Worm (Caenorhabditis elegans) whole organism, midembryonic: Measurements from ENCODE around the gene F44F4.15.
"Not testable (repeated sequence)": the region's sequence is repeated elsewhere in the genome, so short reads cannot be mapped to it uniquely, and the experiment has no call there.

Experiments
- T22C8.4 ChIP-seq: fragments of 200-800 bp; sonication (Bioruptor generic); IDR thresholded peaks from 2 replicates; pipeline ENCODE4 v1.3.6; 2022; ENCODE audit warnings: missing genetic modification characterization, missing compliant biosample characterization
- cog-1 ChIP-seq: sonication (generic microtip); optimal IDR thresholded peaks from 2 replicates; lab custom pipeline; 2016; ENCODE audit warnings: missing genetic modification characterization, missing compliant biosample characterization
- flt-1 ChIP-seq: fragments of 200-800 bp; sonication (Bioruptor generic); IDR thresholded peaks from 2 replicates; pipeline ENCODE4 v1.3.6; 2022; ENCODE audit warnings: missing genetic modification characterization, missing compliant biosample characterization
- klf-2 ChIP-seq: fragments of 200-800 bp; sonication (Bioruptor generic); conservative IDR thresholded peaks from 2 replicates; pipeline ENCODE4 v1.3.6; 2022; ENCODE audit warnings: missing genetic modification reagents, missing genetic modification characterization, missing compliant biosample characterization
- med-1 ChIP-seq: sonication (generic microtip); optimal IDR thresholded peaks from 2 replicates; lab custom pipeline; 2017; ENCODE audit warnings: missing genetic modification characterization, mild to moderate bottlenecking, missing compliant biosample characterization, antibody characterized with exemption, missing genetic modification reagents; ENCODE audit not compliant: insufficient read depth
- ref-1 ChIP-seq: fragments of 200-800 bp; sonication (Bioruptor generic); conservative IDR thresholded peaks from 2 replicates; pipeline ENCODE4 v1.3.6; 2022; ENCODE audit warnings: missing genetic modification reagents, missing genetic modification characterization, missing compliant biosample characterization
- tab-1 ChIP-seq: fragments of 200-800 bp; sonication (Bioruptor generic); IDR thresholded peaks from 2 replicates; pipeline ENCODE4 v1.3.6; 2022; ENCODE audit warnings: missing genetic modification characterization, missing compliant biosample characterization
- ztf-23 ChIP-seq: fragments of 200-800 bp; sonication (Bioruptor generic); IDR thresholded peaks from 2 replicates; pipeline ENCODE4 v1.3.6; 2022; ENCODE audit warnings: missing genetic modification reagents, missing genetic modification characterization, missing compliant biosample characterization
- ztf-29 ChIP-seq: fragments of 200-800 bp; sonication (Bioruptor generic); IDR thresholded peaks from 2 replicates; pipeline ENCODE4 v1.3.6; 2022; ENCODE audit warnings: missing genetic modification reagents, missing genetic modification characterization, missing compliant biosample characterization

Gene F44F4.15

DNA sequence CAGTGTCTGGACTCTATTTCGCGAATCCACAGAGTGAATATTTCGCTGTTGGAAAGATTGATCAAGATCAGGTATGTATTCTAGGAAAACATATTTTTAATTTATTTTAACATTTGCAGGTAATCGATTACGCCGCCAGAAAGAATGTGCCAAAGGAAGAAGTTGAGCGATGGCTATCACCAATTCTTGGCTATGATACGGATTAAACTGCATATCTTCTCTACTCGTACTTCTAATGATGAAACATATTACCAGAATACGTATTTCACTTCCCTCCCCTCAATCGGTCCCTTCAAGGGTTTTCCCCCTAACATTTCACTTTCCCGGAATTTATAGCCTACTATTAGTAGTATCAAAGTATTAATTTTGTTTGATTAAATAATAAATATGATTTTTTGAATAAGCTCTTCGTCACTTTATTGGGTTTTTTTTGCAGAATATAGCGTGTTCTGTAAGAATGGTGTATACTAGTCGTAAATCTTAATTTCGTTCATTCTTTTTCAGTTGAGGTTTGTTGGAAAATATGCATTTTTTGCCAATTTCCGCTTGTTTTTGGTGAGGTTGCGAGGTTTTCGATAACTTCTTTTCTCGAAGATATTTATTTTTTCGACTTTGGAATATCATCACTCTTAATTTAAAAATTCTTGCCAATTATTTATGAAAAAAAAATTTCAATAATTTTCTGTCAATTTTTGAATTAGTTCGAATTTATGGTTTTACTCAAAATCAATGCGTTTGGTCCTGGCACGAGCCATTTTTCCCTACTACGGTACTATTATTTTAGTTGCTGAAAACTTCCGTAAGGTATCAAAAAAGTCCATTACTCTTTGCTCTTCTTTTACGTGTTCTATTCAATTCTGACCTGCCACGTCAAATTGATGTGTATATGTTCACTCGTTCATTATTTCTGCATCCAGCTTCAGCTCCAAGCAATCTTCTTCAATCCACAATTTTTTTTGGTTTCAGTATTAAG is 16.5 kb downstream of the F44F4.15 start:
- no peak for TF ChIP-seq T22C8.4 (GFP tag; lab: Robert Waterston, UW)
- no peak for TF ChIP-seq cog-1
- TF ChIP-seq klf-2 (GFP tag; lab: Robert Waterston, UW): no peak
- TF ChIP-seq ztf-29 (GFP tag; lab: Robert Waterston, UW): no peak
- no peak for TF ChIP-seq ztf-23
- TF ChIP-seq tab-1 (GFP tag; lab: Robert Waterston, UW): no peak

DNA sequence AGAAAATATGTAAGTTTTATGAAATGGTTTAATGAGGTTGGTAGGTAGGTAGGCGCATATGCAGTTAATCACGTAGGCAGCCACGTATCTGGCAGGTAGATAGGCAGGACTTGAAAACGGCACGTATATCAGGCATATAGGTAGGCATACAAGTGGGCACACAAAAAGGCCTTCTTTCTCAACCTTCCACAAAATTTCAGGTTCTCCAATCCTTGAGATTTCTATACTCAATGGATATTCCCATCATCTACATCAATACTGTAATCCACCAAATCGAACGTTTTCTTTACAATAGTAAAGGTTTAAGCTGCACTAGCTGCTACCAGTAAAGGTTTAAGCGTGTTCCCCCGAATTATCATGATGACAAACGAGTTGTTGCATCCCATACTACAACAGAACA is 17.8 kb downstream of the F44F4.15 start:
- TF ChIP-seq tab-1 (GFP tag; lab: Robert Waterston, UW) (no peak), klf-2 (GFP tag; lab: Robert Waterston, UW) (no peak), ztf-23 (no peak), T22C8.4 (GFP tag; lab: Robert Waterston, UW) (no peak), flt-1 (GFP tag; lab: Robert Waterston, UW) (no peak), ref-1 (no peak), ztf-29 (GFP tag; lab: Robert Waterston, UW) (no peak), cog-1 (no peak)

DNA sequence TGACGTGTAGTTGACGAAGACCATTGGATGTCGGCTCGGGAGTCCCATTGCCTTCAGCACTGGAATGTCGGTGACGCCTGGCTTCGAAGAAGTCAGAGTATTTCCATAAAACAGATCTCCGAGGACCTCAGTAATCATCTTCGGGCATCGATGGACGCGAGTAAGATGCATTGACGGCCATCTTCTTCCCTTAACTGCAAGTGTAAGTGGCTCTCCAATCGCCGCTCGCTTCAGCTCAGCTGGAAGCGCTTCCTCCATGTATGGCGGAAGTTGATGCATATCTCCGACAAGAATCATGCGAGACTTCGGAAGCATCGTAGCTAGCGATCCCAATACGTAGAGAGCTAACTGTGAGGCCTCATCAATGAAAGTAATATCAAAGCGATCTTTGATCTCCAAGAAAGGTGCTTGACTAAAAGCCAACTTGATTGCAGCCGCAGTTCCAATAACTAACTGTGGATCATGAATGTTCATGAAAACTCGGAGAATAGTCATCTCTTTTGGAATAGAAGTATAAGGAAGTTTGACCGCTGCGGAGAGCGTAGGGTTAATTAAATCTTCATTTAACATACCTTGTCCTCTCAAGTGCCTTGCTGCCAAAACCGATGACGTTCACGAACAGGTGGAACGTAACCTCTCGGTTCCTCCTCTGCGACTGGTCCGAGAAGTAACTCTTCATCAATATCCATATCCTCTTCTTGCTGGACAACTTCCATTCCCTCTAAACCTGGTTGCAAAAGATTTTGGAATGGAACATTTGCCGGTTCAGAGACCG is 19.7 kb downstream of the F44F4.15 start:
- no peak for TF ChIP-seq ztf-29 (GFP tag; lab: Robert Waterston, UW)
- no peak for TF ChIP-seq ref-1
- TF ChIP-seq ztf-23: no peak
- no peak for TF ChIP-seq flt-1 (GFP tag; lab: Robert Waterston, UW)
- no peak for TF ChIP-seq med-1
- TF ChIP-seq T22C8.4 (GFP tag; lab: Robert Waterston, UW): no peak
- TF ChIP-seq klf-2 (GFP tag; lab: Robert Waterston, UW): no peak
- TF ChIP-seq tab-1 (GFP tag; lab: Robert Waterston, UW): no peak
- no peak for TF ChIP-seq cog-1

DNA sequence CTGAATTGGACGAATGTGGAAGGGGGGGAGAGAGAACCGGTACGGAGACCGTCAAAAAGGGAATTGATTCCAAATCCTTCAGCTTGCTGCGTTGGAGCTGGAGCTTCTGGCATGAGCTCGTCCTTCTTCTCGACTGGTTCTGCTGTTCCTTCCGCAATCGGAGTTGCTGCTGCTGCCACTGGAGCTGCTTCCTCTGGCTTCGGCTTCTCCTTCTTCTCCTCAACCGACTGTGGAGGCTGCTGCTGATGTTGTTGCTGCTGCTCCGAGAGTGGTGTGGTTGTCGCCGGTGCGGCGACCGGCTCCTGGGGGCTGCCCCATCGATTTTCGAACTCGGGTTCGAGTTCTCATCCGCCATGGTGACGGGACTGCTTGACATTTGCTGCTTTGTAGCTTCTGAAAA is 20.3 kb downstream of the F44F4.15 start, which contains the start of gene R03D7.2:
R03D7.2 (minus strand) TSS at position 399 of the 400 bp plus-strand sequence.
- TF ChIP-seq T22C8.4 (GFP tag; lab: Robert Waterston, UW) (no peak), klf-2 (GFP tag; lab: Robert Waterston, UW) (no peak), flt-1 (GFP tag; lab: Robert Waterston, UW) (no peak), med-1 (no peak)

DNA sequence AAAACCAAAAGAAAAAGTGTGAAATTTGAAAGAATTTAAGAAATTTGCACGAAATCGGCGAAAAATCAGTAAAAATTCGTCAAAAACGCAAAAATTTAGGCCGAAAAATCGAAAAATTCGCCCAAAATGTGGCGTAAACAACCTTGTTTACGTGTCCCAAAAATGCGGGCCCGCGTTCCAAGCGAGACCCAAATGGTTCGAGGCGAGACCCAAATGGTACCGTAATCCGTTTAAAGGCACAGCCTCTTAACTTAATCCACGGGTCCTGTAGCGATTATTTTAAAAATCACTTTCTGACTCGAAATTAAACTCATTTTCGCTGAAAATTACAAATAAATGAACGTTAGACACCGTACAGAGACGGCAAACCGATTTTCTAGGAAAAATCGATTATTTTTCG is 20.9 kb downstream of the F44F4.15 start:
- TF ChIP-seq cog-1: no peak
- no peak for TF ChIP-seq klf-2 (GFP tag; lab: Robert Waterston, UW)
- TF ChIP-seq ztf-23: no peak
- TF ChIP-seq tab-1 (GFP tag; lab: Robert Waterston, UW): no peak
- no peak for TF ChIP-seq T22C8.4 (GFP tag; lab: Robert Waterston, UW)
- TF ChIP-seq med-1: no peak
- no peak for TF ChIP-seq ref-1
- no peak for TF ChIP-seq ztf-29 (GFP tag; lab: Robert Waterston, UW)
- TF ChIP-seq flt-1 (GFP tag; lab: Robert Waterston, UW): no peak

DNA sequence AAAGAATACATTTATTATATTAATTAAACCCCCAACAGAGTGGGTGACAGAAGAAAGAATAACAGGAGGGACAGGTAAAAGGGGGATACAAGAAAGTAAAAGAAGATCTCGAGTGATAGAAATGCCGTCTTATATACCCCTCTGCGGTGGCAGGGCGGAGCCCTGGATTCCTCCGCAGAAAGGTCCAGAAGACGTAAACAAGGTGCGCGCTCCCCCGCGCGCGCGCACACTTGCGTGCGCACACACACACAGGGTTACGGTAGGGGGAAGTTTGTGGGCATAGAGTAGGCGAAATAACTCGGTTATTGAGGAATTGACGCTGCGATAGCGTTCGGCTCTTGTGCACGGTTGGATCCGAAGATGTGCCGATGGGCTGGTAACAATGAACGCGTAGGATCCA is 27.5 kb downstream of the F44F4.15 start, which contains the start of gene R03D7.15:
R03D7.15 (plus strand) TSS at position 299 of the 400 bp plus-strand sequence.
- not testable (repeated sequence) for TF ChIP-seq cog-1; flt-1 (GFP tag; lab: Robert Waterston, UW); T22C8.4 (GFP tag; lab: Robert Waterston, UW)

DNA sequence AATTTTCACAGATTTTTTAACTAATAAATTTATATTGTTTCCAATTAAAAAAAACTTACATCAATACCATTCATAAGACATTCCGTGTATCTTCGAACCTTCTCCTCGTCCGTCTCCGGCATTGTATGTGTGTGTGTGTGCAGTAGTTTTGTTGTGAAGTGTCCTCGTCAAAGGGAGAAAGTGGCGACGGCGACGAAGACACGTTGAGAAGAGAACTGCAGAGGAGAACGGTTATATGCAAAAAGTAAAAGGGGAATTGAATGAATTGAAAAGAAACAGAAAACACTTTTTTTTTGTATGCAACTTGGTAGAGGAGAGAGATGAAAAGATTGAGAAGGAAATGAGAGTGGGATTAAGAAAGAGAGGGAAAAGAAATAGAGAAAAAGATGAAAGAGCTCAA is 31.0 kb downstream of the F44F4.15 start:
- TF ChIP-seq cog-1 (no peak), med-1 (no peak), tab-1 (GFP tag; lab: Robert Waterston, UW) (no peak), klf-2 (GFP tag; lab: Robert Waterston, UW) (no peak), ztf-23 (no peak), T22C8.4 (GFP tag; lab: Robert Waterston, UW) (no peak), ref-1 (no peak), flt-1 (GFP tag; lab: Robert Waterston, UW) (no peak), ztf-29 (GFP tag; lab: Robert Waterston, UW) (no peak)

DNA sequence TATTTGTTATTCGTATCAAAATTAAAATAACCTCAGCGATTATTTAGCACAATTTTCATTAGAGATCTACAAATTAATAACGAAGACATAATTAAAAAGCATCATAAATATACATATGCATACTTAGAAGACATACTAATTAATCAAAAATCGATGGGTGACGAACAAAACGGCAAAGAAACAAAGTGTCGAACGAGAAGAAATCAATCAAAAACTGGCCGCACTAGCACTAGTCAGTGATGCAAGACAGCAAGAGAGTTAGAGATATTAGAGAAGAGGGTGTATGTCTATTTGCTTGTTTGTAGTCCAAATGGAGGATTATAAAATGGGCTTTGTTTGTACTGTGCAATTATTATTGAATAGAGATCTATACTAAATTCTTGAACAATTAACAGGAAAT is 32.4 kb downstream of the F44F4.15 start:
- TF ChIP-seq klf-2 (GFP tag; lab: Robert Waterston, UW) (no peak), med-1 (no peak), ztf-23 (no peak), ref-1 (no peak)

DNA sequence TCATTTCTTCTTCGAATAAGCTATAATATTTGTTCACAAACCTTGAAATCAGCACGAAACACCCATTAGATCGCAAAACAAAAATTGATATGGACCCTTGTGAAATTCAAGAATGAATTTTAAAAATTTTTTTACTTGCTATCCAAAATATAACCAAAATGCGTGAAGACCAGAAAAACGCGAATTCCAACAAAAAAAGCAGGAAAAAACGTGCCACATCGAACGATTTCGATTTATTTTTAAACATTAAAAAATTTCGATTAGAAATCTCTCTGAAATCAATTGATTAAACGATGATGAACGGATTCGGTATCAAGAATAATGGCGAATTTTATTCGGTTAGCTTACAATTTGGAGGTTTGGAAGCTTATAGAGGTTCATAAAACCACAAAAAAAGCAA is 32.9 kb downstream of the F44F4.15 start, which contains the start of the genes tceb-3 and gskl-1:
tceb-3 (minus strand) TSS at position 101 of the 400 bp plus-strand sequence.
gskl-1 (plus strand) TSS at position 243 of the 400 bp plus-strand sequence.
- TF ChIP-seq ztf-29 (GFP tag; lab: Robert Waterston, UW): no peak
- no peak for TF ChIP-seq klf-2 (GFP tag; lab: Robert Waterston, UW)
- TF ChIP-seq cog-1: no peak
- no peak for TF ChIP-seq tab-1 (GFP tag; lab: Robert Waterston, UW)
- TF ChIP-seq ztf-23: no peak
- TF ChIP-seq med-1: no peak
- no peak for TF ChIP-seq ref-1
- no peak for TF ChIP-seq T22C8.4 (GFP tag; lab: Robert Waterston, UW)
